Fruit fly (Drosophila melanogaster) whole organism, adult: ENCODE results near the gene Prp40.

ENCODE experiments used
- CG11617 ChIP-seq: fragments of 200-800 bp; sonication (Bioruptor generic); optimal IDR thresholded peaks from 2 replicates; lab custom pipeline; 2017; ENCODE audit warnings: mild to moderate bottlenecking, missing biosample characterization, missing genetic modification reagents, missing genetic modification characterization
- CG14711 ChIP-seq: fragments of 200-800 bp; sonication (Bioruptor generic); optimal IDR thresholded peaks from 2 replicates; lab custom pipeline; 2018; ENCODE audit warnings: missing biosample characterization, mild to moderate bottlenecking, missing genetic modification characterization, moderate library complexity
- CG1620 ChIP-seq: fragments of 200-800 bp; sonication (Bioruptor generic); optimal IDR thresholded peaks from 2 replicates; lab custom pipeline; 2016; ENCODE audit warnings: missing biosample characterization, missing genetic modification characterization
- CG33017 ChIP-seq: fragments of 200-800 bp; sonication (Bioruptor generic); optimal IDR thresholded peaks from 2 replicates; lab custom pipeline; 2018; ENCODE audit warnings: missing biosample characterization, mild to moderate bottlenecking, missing genetic modification characterization, moderate library complexity
- CG5204 ChIP-seq: fragments of 200-800 bp; sonication (Bioruptor generic); optimal IDR thresholded peaks from 2 replicates; lab custom pipeline; 2016; ENCODE audit warnings: missing biosample characterization, missing genetic modification characterization
- CG7045 ChIP-seq: fragments of 200-800 bp; sonication (Bioruptor generic); optimal IDR thresholded peaks from 2 replicates; lab custom pipeline; 2017; ENCODE audit warnings: missing biosample characterization, mild to moderate bottlenecking, missing genetic modification characterization
- Hr96 ChIP-seq: fragments of 200-800 bp; sonication (Bioruptor generic); optimal IDR thresholded peaks from 2 replicates; lab custom pipeline; 2016; ENCODE audit warnings: missing biosample characterization, missing genetic modification characterization
- cic ChIP-seq: fragments of 200-800 bp; sonication (Bioruptor generic); optimal IDR thresholded peaks from 2 replicates; lab custom pipeline; 2017; ENCODE audit warnings: missing biosample characterization, mild to moderate bottlenecking, missing genetic modification characterization, moderate library complexity
- cnc ChIP-seq, 2 experiments: fragments of >200 bp; optimal IDR thresholded peaks; 2 replicates each; lab custom pipeline; 2017
- kay ChIP-seq: fragments of 200-800 bp; sonication (Bioruptor generic); peaks from one replicate; lab custom pipeline; 2016; ENCODE audit warnings: missing biosample characterization, missing genetic modification characterization, borderline replicate concordance
- tj ChIP-seq: fragments of 200-800 bp; sonication (Bioruptor generic); optimal IDR thresholded peaks from 3 replicates; lab custom pipeline; 2017; ENCODE audit warnings: missing biosample characterization, mild to moderate bottlenecking, missing genetic modification characterization, moderate library complexity

dm6 chr2L:2993702-2994101, 29.3 kb upstream of the Prp40 start:
- no peak for TF ChIP-seq cic (GFP tag; lab: Kevin White, UChicago)
- no peak for TF ChIP-seq CG11617 (GFP tag; lab: Kevin White, UChicago)
- no peak for TF ChIP-seq CG1620 (GFP tag; lab: Kevin White, UChicago)
- no peak for TF ChIP-seq cnc (optimal IDR thresholded peaks at IDR 0.05; lab: Kevin White, UChicago)
- TF ChIP-seq CG7045: no peak
- no peak for TF ChIP-seq CG33017 (tag; lab: Kevin White, UChicago)
- TF ChIP-seq Hr96: no peak
- no peak for TF ChIP-seq tj (GFP tag; lab: Kevin White, UChicago)
- TF ChIP-seq CG14711 (tag; lab: Kevin White, UChicago): no peak
- no peak for TF ChIP-seq CG5204 (GFP tag; lab: Kevin White, UChicago)
- no peak for TF ChIP-seq kay (GFP tag; lab: Kevin White, UChicago)
